Fruit fly (Drosophila melanogaster): ENCODE data around the gene CG12268.

Gene CG12268

dm6 chr3R:23939921-23940839, 8.0 kb downstream of the CG12268 start (continued):
- TF ChIP-seq eg (GFP tag; IDR thresholded peaks at IDR 0.05) (peak; percentile 49; the same call in 2 of the 3 replicates), topi (GFP tag; optimal IDR thresholded peaks at IDR 0.05) (no peak), achi (GFP tag; optimal IDR thresholded peaks at IDR 0.05) (no peak), CG8319 (GFP tag; optimal IDR thresholded peaks at IDR 0.05) (no peak), CG10669 (GFP tag; optimal IDR thresholded peaks at IDR 0.05) (peak; percentile 4), Eip93F (GFP tag; optimal IDR thresholded peaks at IDR 0.05) (no peak), CG6792 (GFP tag; optimal IDR thresholded peaks at IDR 0.05) (no peak), spab (GFP tag; optimal IDR thresholded peaks at IDR 0.05) (no peak), dac (GFP tag; optimal IDR thresholded peaks at IDR 0.05) (no peak), fkh (GFP tag; optimal IDR thresholded peaks at IDR 0.05) (peak; percentile 96), CG1621 (tag; optimal IDR thresholded peaks at IDR 0.05) (no peak), esn (GFP tag; optimal IDR thresholded peaks at IDR 0.05) (no peak), salr (GFP tag; optimal IDR thresholded peaks at IDR 0.05) (no peak), CG10631 (GFP tag; optimal IDR thresholded peaks at IDR 0.05) (no peak), CG9139 (GFP tag; optimal IDR thresholded peaks at IDR 0.05) (no peak), acj6 (GFP tag; optimal IDR thresholded peaks at IDR 0.05) (peak; percentile 6), CG4318 (GFP tag; optimal IDR thresholded peaks at IDR 0.05) (no peak), Blimp-1 (GFP tag; optimal IDR thresholded peaks at IDR 0.05) (no peak), dsx (GFP tag; optimal IDR thresholded peaks at IDR 0.05; ENCODE audit: poor library complexity, severe bottlenecking) (no peak), Hr4 (GFP tag; optimal IDR thresholded peaks at IDR 0.05) (no peak), lz (GFP tag; optimal IDR thresholded peaks at IDR 0.05) (no peak), OdsH (GFP tag; optimal IDR thresholded peaks at IDR 0.05) (peak; percentile 17), CG3032 (tag; optimal IDR thresholded peaks at IDR 0.05) (no peak), Sox102F (GFP tag; optimal IDR thresholded peaks at IDR 0.05) (no peak), CG8119 (GFP tag; IDR thresholded peaks at IDR 0.05) (peak; percentile 45; the same call in 1 of the 3 replicates), Hr39 (GFP tag; optimal IDR thresholded peaks at IDR 0.05) (no peak), Sox14 (GFP tag; optimal IDR thresholded peaks at IDR 0.05) (no peak), CG6854 (GFP tag; optimal IDR thresholded peaks at IDR 0.05) (no peak), CG6163 (GFP tag; IDR thresholded peaks at IDR 0.05) (0 out of 3 replicates have a peak, but pooled peaks have one; percentile 7), Met (GFP tag; optimal IDR thresholded peaks at IDR 0.05) (no peak), ss (GFP tag; optimal IDR thresholded peaks at IDR 0.05) (no peak), CG6808 (GFP tag; optimal IDR thresholded peaks at IDR 0.05) (no peak), CG31627 (GFP tag; optimal IDR thresholded peaks at IDR 0.05) (no peak), CG32006 (GFP tag; optimal IDR thresholded peaks at IDR 0.05) (peak; percentile 38), svp (GFP tag) (no peak), CG16779 (tag; optimal IDR thresholded peaks at IDR 0.05) (peak; percentile 40), fd85E (GFP tag; optimal IDR thresholded peaks at IDR 0.05) (no peak)

- TF ChIP-seq CG3032 (tag; optimal IDR thresholded peaks at IDR 0.05) (no peak), Eip78C (GFP tag) (peak; percentile 17), vri (GFP tag; optimal IDR thresholded peaks at IDR 0.05) (peak; percentile 84), CG15336 (GFP tag; IDR thresholded peaks at IDR 0.05) (0 out of 2 replicates have a peak, but pooled peaks have one; percentile 8)
Observed at dm6 chr3R:23938564-23939122, 9.6 kb downstream of the CG12268 start.
